Fruit fly (Drosophila melanogaster) whole organism, embryonic: ENCODE results near the gene CG43672.

Source experiments
- BEAF-32 ChIP-seq: fragments of 200-800 bp; sonication (Bioruptor generic); optimal IDR thresholded peaks from 3 replicates; lab custom pipeline; 2017; ENCODE audit warnings: missing biosample characterization, missing genetic modification characterization, mild to moderate bottlenecking, moderate library complexity, missing genetic modification reagents
- Bdp1 ChIP-seq: fragments of 200-800 bp; sonication (Bioruptor generic); optimal IDR thresholded peaks from 3 replicates; lab custom pipeline; 2016; ENCODE audit warnings: missing biosample characterization, missing genetic modification characterization
- Bgb ChIP-seq: fragments of 200-800 bp; sonication (Bioruptor generic); IDR thresholded peaks from 2 replicates; pipeline ENCODE4 v1.3.6; 2022; ENCODE audit warnings: missing biosample characterization, missing genetic modification characterization; ENCODE audit not compliant: partially characterized antibody
- CG12219 ChIP-seq: fragments of 200-800 bp; sonication (Bioruptor generic); optimal IDR thresholded peaks from 3 replicates; lab custom pipeline; 2018; ENCODE audit warnings: missing biosample characterization, mild to moderate bottlenecking, missing genetic modification characterization
- CG12659 ChIP-seq: fragments of 200-800 bp; sonication (Bioruptor generic); optimal IDR thresholded peaks from 3 replicates; lab custom pipeline; 2017; ENCODE audit warnings: mild to moderate bottlenecking, missing biosample characterization, missing genetic modification reagents, missing genetic modification characterization
- CG13287 ChIP-seq: fragments of 200-800 bp; sonication (Bioruptor generic); IDR thresholded peaks from 2 replicates; pipeline ENCODE4 v1.3.6; 2022; ENCODE audit warnings: missing biosample characterization, missing genetic modification characterization; ENCODE audit not compliant: partially characterized antibody
- CG15011 ChIP-seq: fragments of 200-800 bp; sonication (Bioruptor generic); optimal IDR thresholded peaks from 3 replicates; lab custom pipeline; 2018; ENCODE audit warnings: missing biosample characterization, mild to moderate bottlenecking, missing genetic modification characterization
- CG15073 ChIP-seq: fragments of 200-800 bp; sonication (Bioruptor generic); optimal IDR thresholded peaks from 2 replicates; lab custom pipeline; 2016; ENCODE audit warnings: missing biosample characterization, missing genetic modification characterization
- CG16779 ChIP-seq: fragments of 200-800 bp; sonication (Bioruptor generic); IDR thresholded peaks from 2 replicates; pipeline ENCODE4 v1.3.6; 2022; ENCODE audit warnings: missing biosample characterization, missing genetic modification characterization
- CG17361 ChIP-seq: fragments of 200-800 bp; sonication (Bioruptor generic); IDR thresholded peaks from 3 replicates; pipeline ENCODE4 v1.3.6; 2022; ENCODE audit warnings: missing biosample characterization, missing genetic modification characterization
- CG17829 ChIP-seq: fragments of 200-800 bp; optimal IDR thresholded peaks from 2 replicates; lab custom pipeline; 2019; ENCODE audit warnings: missing biosample characterization, mild to moderate bottlenecking, missing genetic modification characterization, moderate library complexity
- CG2116 ChIP-seq: fragments of 200-800 bp; sonication (Bioruptor generic); optimal IDR thresholded peaks from 3 replicates; lab custom pipeline; 2018; ENCODE audit warnings: missing biosample characterization, mild to moderate bottlenecking, missing genetic modification characterization
- CG2875 ChIP-seq: fragments of 200-800 bp; sonication (Bioruptor generic); optimal IDR thresholded peaks from 2 replicates; lab custom pipeline; 2017; ENCODE audit warnings: missing biosample characterization, mild to moderate bottlenecking, missing genetic modification characterization, missing genetic modification reagents
- CG33213 ChIP-seq: fragments of 200-800 bp; sonication (Bioruptor generic); optimal IDR thresholded peaks from 3 replicates; lab custom pipeline; 2016; ENCODE audit warnings: missing biosample characterization, missing genetic modification characterization
- CG3995 ChIP-seq: fragments of 200-800 bp; sonication (Bioruptor generic); optimal IDR thresholded peaks from 3 replicates; lab custom pipeline; 2016; ENCODE audit warnings: missing biosample characterization, missing genetic modification characterization
- CG4360 ChIP-seq: fragments of 200-800 bp; sonication (Bioruptor generic); IDR thresholded peaks from 2 replicates; pipeline ENCODE4 v1.3.6; 2022; ENCODE audit warnings: missing biosample characterization, missing genetic modification characterization
- CG6854 ChIP-seq: fragments of 200-800 bp; sonication (Bioruptor generic); optimal IDR thresholded peaks from 3 replicates; lab custom pipeline; 2017; ENCODE audit warnings: missing biosample characterization, mild to moderate bottlenecking, missing genetic modification characterization
- CG7928 ChIP-seq: fragments of 200-800 bp; sonication (Bioruptor generic); optimal IDR thresholded peaks from 2 replicates; lab custom pipeline; 2017; ENCODE audit warnings: missing biosample characterization, mild to moderate bottlenecking, missing genetic modification characterization
- CG7987 ChIP-seq: fragments of 200-800 bp; sonication (Bioruptor generic); optimal IDR thresholded peaks from 2 replicates; lab custom pipeline; 2018; ENCODE audit warnings: missing biosample characterization, mild to moderate bottlenecking, missing genetic modification characterization, moderate library complexity
- CG8765 ChIP-seq: fragments of 200-800 bp; sonication (Bioruptor generic); IDR thresholded peaks from 2 replicates; pipeline ENCODE4 v1.3.6; 2022; ENCODE audit warnings: missing biosample characterization, missing genetic modification characterization
- CG8944 ChIP-seq: fragments of 200-800 bp; sonication (Bioruptor generic); optimal IDR thresholded peaks from 3 replicates; lab custom pipeline; 2016; ENCODE audit warnings: missing biosample characterization, missing genetic modification characterization
- CG9797 ChIP-seq: fragments of 200-800 bp; sonication (Bioruptor generic); optimal IDR thresholded peaks from 3 replicates; lab custom pipeline; 2018; ENCODE audit warnings: missing biosample characterization, mild to moderate bottlenecking, missing genetic modification characterization
- CTCF ChIP-seq: fragments of 200-800 bp; sonication (Bioruptor generic); optimal IDR thresholded peaks from 2 replicates; lab custom pipeline; 2017; ENCODE audit warnings: missing biosample characterization, mild to moderate bottlenecking, missing genetic modification characterization, moderate library complexity
- E2f1 ChIP-seq: fragments of 200-800 bp; sonication (Bioruptor generic); IDR thresholded peaks from 2 replicates; pipeline ENCODE4 v1.3.6; 2022; ENCODE audit warnings: missing biosample characterization, missing genetic modification characterization
- Elba2 ChIP-seq: fragments of 200-800 bp; sonication (Bioruptor generic); optimal IDR thresholded peaks from 3 replicates; lab custom pipeline; 2016; ENCODE audit warnings: missing biosample characterization, missing genetic modification characterization
- Fer1 ChIP-seq: fragments of 200-800 bp; sonication (Bioruptor generic); optimal IDR thresholded peaks from 2 replicates; lab custom pipeline; 2017; ENCODE audit warnings: missing biosample characterization, mild to moderate bottlenecking, missing genetic modification characterization
- HLH54F ChIP-seq: fragments of 200-800 bp; sonication (Bioruptor generic); optimal IDR thresholded peaks from 3 replicates; lab custom pipeline; 2016; ENCODE audit warnings: missing biosample characterization, missing genetic modification characterization
- Hr78 ChIP-seq, 2 experiments: fragments of 200-800 bp in 1 of 2; fragments of >200 bp in 1 of 2; sonication (Bioruptor generic) in 1 of 2; optimal IDR thresholded peaks; 2 replicates each; lab custom pipeline; 2017 to 2019; ENCODE audit warnings: missing biosample characterization in 2 of 2, missing genetic modification characterization in 2 of 2, mild to moderate bottlenecking in 1 of 2, moderate library complexity in 1 of 2
- Meics ChIP-seq: fragments of 200-800 bp; sonication (Bioruptor generic); optimal IDR thresholded peaks from 2 replicates; lab custom pipeline; 2017; ENCODE audit warnings: missing biosample characterization, mild to moderate bottlenecking, missing genetic modification characterization
- Ravus ChIP-seq: fragments of 200-800 bp; sonication (Bioruptor generic); IDR thresholded peaks from 2 replicates; pipeline ENCODE4 v1.3.6; 2022; ENCODE audit warnings: missing biosample characterization, missing genetic modification characterization
- Scr ChIP-seq: fragments of 200-800 bp; sonication (Bioruptor generic); IDR thresholded peaks from 2 replicates; pipeline ENCODE4 v1.3.6; 2022; ENCODE audit warnings: missing biosample characterization, missing genetic modification characterization; ENCODE audit not compliant: partially characterized antibody
- Xbp1 ChIP-seq: fragments of 200-800 bp; sonication (Bioruptor generic); optimal IDR thresholded peaks from 3 replicates; lab custom pipeline; 2016; ENCODE audit warnings: missing biosample characterization, mild to moderate bottlenecking, missing genetic modification characterization
- btn ChIP-seq: fragments of 200-800 bp; sonication (Bioruptor generic); optimal IDR thresholded peaks from 2 replicates; lab custom pipeline; 2016; ENCODE audit warnings: missing biosample characterization, missing genetic modification characterization
- gro ChIP-seq: fragments of 200-800 bp; sonication (Bioruptor generic); optimal IDR thresholded peaks from 2 replicates; lab custom pipeline; 2016; ENCODE audit warnings: missing biosample characterization, missing genetic modification characterization
- gsb ChIP-seq: fragments of 200-800 bp; sonication (Bioruptor generic); IDR thresholded peaks from 2 replicates; pipeline ENCODE4 v1.3.6; 2022; ENCODE audit warnings: missing biosample characterization, missing genetic modification characterization
- ind ChIP-seq: fragments of 200-800 bp; sonication (Bioruptor generic); optimal IDR thresholded peaks from 3 replicates; lab custom pipeline; 2016; ENCODE audit warnings: missing biosample characterization, missing genetic modification characterization
- kah ChIP-seq: fragments of 200-800 bp; sonication (Bioruptor generic); optimal IDR thresholded peaks from 2 replicates; lab custom pipeline; 2018; ENCODE audit warnings: missing biosample characterization, mild to moderate bottlenecking, missing genetic modification characterization
- knrl ChIP-seq: fragments of 200-800 bp; sonication (Bioruptor generic); IDR thresholded peaks from 3 replicates; pipeline ENCODE4 v1.3.6; 2022; ENCODE audit warnings: missing biosample characterization, missing genetic modification characterization; ENCODE audit not compliant: partially characterized antibody
- lmd ChIP-seq: fragments of 200-800 bp; sonication (Bioruptor generic); IDR thresholded peaks from 2 replicates; pipeline ENCODE4 v1.3.6; 2022; ENCODE audit warnings: missing biosample characterization, missing genetic modification characterization
- nom ChIP-seq: fragments of 200-800 bp; sonication (Bioruptor generic); optimal IDR thresholded peaks from 2 replicates; lab custom pipeline; 2017; ENCODE audit warnings: missing biosample characterization, missing genetic modification characterization, mild to moderate bottlenecking, moderate library complexity, missing genetic modification reagents
- otp ChIP-seq: fragments of 200-800 bp; sonication (Bioruptor generic); IDR thresholded peaks from 3 replicates; pipeline ENCODE4, ENCODE4 v1.3.6; 2022; ENCODE audit warnings: missing biosample characterization, missing genetic modification characterization
- pita ChIP-seq: fragments of 200-800 bp; sonication (Bioruptor generic); optimal IDR thresholded peaks from 2 replicates; lab custom pipeline; 2017; ENCODE audit warnings: missing biosample characterization, mild to moderate bottlenecking, missing genetic modification characterization
- pzg ChIP-seq: fragments of 200-800 bp; sonication (Bioruptor generic); optimal IDR thresholded peaks from 3 replicates; lab custom pipeline; 2018; ENCODE audit warnings: missing biosample characterization, mild to moderate bottlenecking, missing genetic modification characterization, moderate library complexity
- ro ChIP-seq: fragments of 200-800 bp; sonication (Bioruptor generic); IDR thresholded peaks from 2 replicates; pipeline ENCODE4 v1.3.6; 2022; ENCODE audit warnings: missing biosample characterization, missing genetic modification characterization
- shn ChIP-seq: fragments of 200-800 bp; sonication (Bioruptor generic); optimal IDR thresholded peaks from 3 replicates; lab custom pipeline; 2016; ENCODE audit warnings: missing biosample characterization, missing genetic modification characterization
- sim ChIP-seq: fragments of 200-800 bp; sonication (Bioruptor generic); IDR thresholded peaks from 2 replicates; pipeline ENCODE4 v1.3.6; 2022; ENCODE audit warnings: missing biosample characterization, missing genetic modification characterization
- sna ChIP-seq: fragments of 200-800 bp; sonication (Bioruptor generic); IDR thresholded peaks from 2 replicates; pipeline ENCODE4 v1.3.6; 2022; ENCODE audit warnings: missing biosample characterization, missing genetic modification characterization; ENCODE audit not compliant: partially characterized antibody
- trh ChIP-seq: fragments of 200-800 bp; sonication (Bioruptor generic); optimal IDR thresholded peaks from 2 replicates; lab custom pipeline; 2016; ENCODE audit warnings: missing biosample characterization, missing genetic modification characterization
- usp ChIP-seq: fragments of >200 bp; optimal IDR thresholded peaks from 2 replicates; lab custom pipeline; 2017; ENCODE audit warnings: missing biosample characterization, missing genetic modification characterization
- vvl ChIP-seq: fragments of 200-800 bp; sonication (Bioruptor generic); IDR thresholded peaks from 2 replicates; pipeline ENCODE4 v1.3.6; 2022; ENCODE audit warnings: missing biosample characterization, missing genetic modification characterization
- wor ChIP-seq: fragments of 200-800 bp; sonication (Bioruptor generic); IDR thresholded peaks from 2 replicates; pipeline ENCODE4 v1.3.6; 2022; ENCODE audit warnings: missing biosample characterization, missing genetic modification characterization
- yki ChIP-seq: fragments of >200 bp; optimal IDR thresholded peaks from 3 replicates; lab custom pipeline; 2018

CG43672 gene

dm6 chrX:15748945-15749344 is 23.8 kb upstream of the CG43672 start, which contains the start of gene Mvd (continued):
- no peak for TF ChIP-seq otp (GFP tag; lab: Robert Waterston, UW)
- peak; percentile 60 for TF ChIP-seq CG2116 (GFP tag; lab: Kevin White, UChicago)
- TF ChIP-seq sna, result no peak
- peak; percentile 14 for TF ChIP-seq Xbp1
- no peak for TF ChIP-seq ro (GFP tag; lab: Robert Waterston, UW)
- peak; percentile 89 for TF ChIP-seq CG3995 (GFP tag; lab: Kevin White, UChicago)
- peak; percentile 33 for TF ChIP-seq kah
- TF ChIP-seq Scr (GFP tag; lab: Robert Waterston, UW), result 0 out of 2 replicates have a peak, but pooled peaks have one; percentile 15
- peak; percentile 65 for TF ChIP-seq CG13287
- TF ChIP-seq CG17829 (tag; lab: Kevin White, UChicago), result peak; percentile 31
- TF ChIP-seq CG7928 (GFP tag; lab: Kevin White, UChicago), result peak; percentile 38
- TF ChIP-seq CG4360, result no peak
- no peak for TF ChIP-seq CG2875 (GFP tag; lab: Kevin White, UChicago)
- TF ChIP-seq Ravus (GFP tag; lab: Robert Waterston, UW), result no peak
- TF ChIP-seq CG7987, result peak; percentile 19
- TF ChIP-seq wor (GFP tag; lab: Robert Waterston, UW), result no peak
- no peak for TF ChIP-seq Elba2
- TF ChIP-seq CG6854 (GFP tag; lab: Kevin White, UChicago), result no peak
- no peak for TF ChIP-seq ind (GFP tag; lab: Kevin White, UChicago)
- TF ChIP-seq CG16779 (GFP tag; lab: Robert Waterston, UW), result no peak
- TF ChIP-seq CG8944, result peak; percentile 16
- no peak for TF ChIP-seq trh (GFP tag; lab: Kevin White, UChicago)
- TF ChIP-seq pzg (GFP tag; lab: Kevin White, UChicago), result peak; percentile 92
- TF ChIP-seq vvl (GFP tag; lab: Robert Waterston, UW), result no peak; the same call in 1 of the 2 replicates
- peak; percentile 10; the same call in 1 of the 3 replicates for TF ChIP-seq knrl (GFP tag; lab: Robert Waterston, UW)
- TF ChIP-seq lmd, result no peak
- no peak for TF ChIP-seq usp (GFP tag; lab: Kevin White, UChicago)
- peak; percentile 39 for TF ChIP-seq Fer1 (GFP tag; lab: Kevin White, UChicago)
- TF ChIP-seq yki (lab: Kevin White, UChicago), result no peak
- TF ChIP-seq gro (GFP tag; lab: Kevin White, UChicago), result peak; percentile 6
- no peak for TF ChIP-seq Bdp1 (GFP tag; lab: Kevin White, UChicago)
- TF ChIP-seq CG15073 (GFP tag; lab: Kevin White, UChicago), result no peak
- no peak for TF ChIP-seq E2f1 (GFP tag; lab: Robert Waterston, UW)
- TF ChIP-seq gsb (GFP tag; lab: Robert Waterston, UW), result no peak
- TF ChIP-seq nom (GFP tag; lab: Kevin White, UChicago), result peak; percentile 7
- TF ChIP-seq HLH54F (GFP tag; lab: Kevin White, UChicago), result no peak
- TF ChIP-seq CG9797, result peak; percentile 82
- no peak for TF ChIP-seq Hr78 (GFP tag; optimal IDR thresholded peaks at IDR 0.05; lab: Kevin White, UChicago)
- no peak for TF ChIP-seq CG8765
- TF ChIP-seq sim (GFP tag; lab: Robert Waterston, UW), result no peak
- TF ChIP-seq shn, result no peak
- TF ChIP-seq CTCF (GFP tag; lab: Kevin White, UChicago), result peak; percentile 68
- peak; percentile 65 for TF ChIP-seq pita
- TF ChIP-seq CG12659 (GFP tag; lab: Kevin White, UChicago), result peak; percentile 65
- no peak for TF ChIP-seq CG12219 (GFP tag; lab: Kevin White, UChicago)
- peak; percentile 51 for TF ChIP-seq Bgb (GFP tag; lab: Robert Waterston, UW)
- TF ChIP-seq CG15011, result no peak
- peak; percentile 54 for TF ChIP-seq BEAF-32 (GFP tag; lab: Kevin White, UChicago)
- no peak for TF ChIP-seq Meics (GFP tag; lab: Kevin White, UChicago)
- TF ChIP-seq CG17361 (GFP tag; lab: Robert Waterston, UW), result no peak
- no peak for TF ChIP-seq btn (GFP tag; lab: Kevin White, UChicago)
- TF ChIP-seq CG33213 (GFP tag; lab: Kevin White, UChicago), result peak; percentile 31
